Worm (Caenorhabditis elegans) whole organism, L1 larva: ENCODE data around the gene K03B8.4.

ENCODE experiments used
- lir-3 ChIP-seq: sonication (generic microtip); optimal IDR thresholded peaks from 2 replicates; lab custom pipeline; 2016; ENCODE audit warnings: mild to moderate bottlenecking, missing genetic modification characterization, moderate library complexity, missing compliant biosample characterization; ENCODE audit not compliant: poor library complexity
- mef-2 ChIP-seq: fragments of 150-350 bp; optimal IDR thresholded peaks from 2 replicates; lab custom pipeline; 2014; ENCODE audit warnings: missing biosample characterization, missing genetic modification characterization
- nhr-12 ChIP-seq: sonication (generic microtip); optimal IDR thresholded peaks from 2 replicates; lab custom pipeline; 2017; ENCODE audit warnings: missing biosample characterization, missing genetic modification characterization
- skn-1 ChIP-seq: fragments of 150-350 bp; optimal IDR thresholded peaks from 2 replicates; lab custom pipeline; 2014; ENCODE audit warnings: missing biosample characterization, missing genetic modification characterization

ce11 chrV:11403059-11403458 is 8.1 kb upstream of the K03B8.4 start:
- TF ChIP-seq lir-3 (tag; lab: Kevin White, UChicago) (no peak), nhr-12 (tag; lab: Kevin White, UChicago) (no peak), skn-1 (no peak), mef-2 (tag; lab: Kevin White, UChicago) (no peak)
